Fruit fly (Drosophila melanogaster) whole organism: ENCODE data around the gene CG14053.

Experiments
- CG8478 ChIP-seq: fragments of >200 bp; optimal IDR thresholded peaks from 2 replicates; lab custom pipeline; 2018; ENCODE audit warnings: inconsistent platforms
- Dll ChIP-seq: fragments of >200 bp; optimal IDR thresholded peaks from 2 replicates; lab custom pipeline; 2017
- EcR ChIP-seq, 2 experiments: fragments of >200 bp; optimal IDR thresholded peaks; 2 replicates each; lab custom pipeline; 2017; ENCODE audit warnings: missing biosample characterization in 2 of 2, missing genetic modification characterization in 2 of 2, missing genetic modification reagents in 2 of 2
- pan ChIP-seq: fragments of >200 bp; optimal IDR thresholded peaks from 2 replicates; lab custom pipeline; 2017
- psq ChIP-seq: fragments of >200 bp; optimal IDR thresholded peaks from 2 replicates; lab custom pipeline; 2017
- usp ChIP-seq: fragments of >200 bp; optimal IDR thresholded peaks from 2 replicates; lab custom pipeline; 2017; ENCODE audit warnings: missing biosample characterization, missing genetic modification characterization, mixed read lengths

- TF ChIP-seq psq (no peak), pan (lab: Kevin White, UChicago) (no peak), CG8478 (lab: Kevin White, UChicago) (no peak), usp (GFP tag; lab: Kevin White, UChicago) (no peak), Dll (lab: Kevin White, UChicago) (no peak), EcR (GFP tag; optimal IDR thresholded peaks at IDR 0.05; lab: Kevin White, UChicago) (no peak)
Observed at dm6 chrX:2161020-2161419, 32.7 kb downstream of the CG14053 start.
